Worm (Caenorhabditis elegans) whole organism, early embryonic: ENCODE results near the gene hlh-19.

Experiments used
- F13C5.2 ChIP-seq: sonication (generic microtip); optimal IDR thresholded peaks from 2 replicates; lab custom pipeline; 2017; ENCODE audit warnings: mild to moderate bottlenecking, missing genetic modification characterization, inconsistent platforms, missing compliant biosample characterization
- ama-1 ChIP-seq: fragments of 150-350 bp; optimal IDR thresholded peaks from 2 replicates; lab custom pipeline; 2014
- ceh-13 ChIP-seq: fragments of 200-800 bp; sonication (Bioruptor generic); optimal IDR thresholded peaks from 2 replicates; lab custom pipeline; 2018; ENCODE audit warnings: mild to moderate bottlenecking, missing genetic modification characterization, missing compliant biosample characterization
- hmbx-1 ChIP-seq: sonication (generic microtip); optimal IDR thresholded peaks from 2 replicates; lab custom pipeline; 2016; ENCODE audit warnings: mild to moderate bottlenecking, missing genetic modification characterization, missing compliant biosample characterization
- hnd-1 ChIP-seq: sonication (generic microtip); optimal IDR thresholded peaks from 2 replicates; lab custom pipeline; 2016; ENCODE audit warnings: missing genetic modification characterization, missing compliant biosample characterization
- scrt-1 ChIP-seq: fragments of 200-800 bp; sonication (Bioruptor generic); IDR thresholded peaks from 2 replicates; pipeline ENCODE4 v1.3.6; 2022; ENCODE audit warnings: missing genetic modification characterization, missing compliant biosample characterization
- sea-1 ChIP-seq: fragments of 200-800 bp; sonication (Bioruptor generic); conservative IDR thresholded peaks from 2 replicates; pipeline ENCODE4 v1.3.6; 2022; ENCODE audit warnings: missing genetic modification characterization, missing compliant biosample characterization
- tbx-11 ChIP-seq: fragments of 200-800 bp; sonication (Bioruptor generic); IDR thresholded peaks from 2 replicates; pipeline ENCODE4 v1.3.6; 2022; ENCODE audit warnings: missing genetic modification characterization, missing compliant biosample characterization

DNA sequence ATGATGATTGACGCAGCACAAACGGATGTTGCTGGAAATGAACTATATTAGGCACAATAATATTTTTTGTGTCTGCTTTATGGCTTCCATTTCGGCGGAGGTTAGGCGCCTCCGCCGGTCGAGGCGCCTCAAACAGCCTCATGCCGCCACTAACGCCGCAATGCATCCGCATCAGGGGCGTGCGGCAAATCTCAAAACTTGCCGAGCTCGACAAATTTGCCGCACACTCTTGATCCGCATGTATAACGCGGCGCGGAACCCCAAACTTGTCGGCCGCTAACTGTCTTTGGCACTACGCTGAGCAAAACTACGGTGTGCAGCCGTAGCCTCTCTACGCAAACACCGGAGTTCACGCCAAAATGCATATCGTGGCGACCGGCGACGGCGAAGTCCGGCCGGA is 24.7 kb upstream of the hlh-19 start:
- TF ChIP-seq hmbx-1 (tag; lab: Kevin White, UChicago) (no peak), ama-1 (lab: Kevin White, UChicago) (no peak), F13C5.2 (tag; lab: Kevin White, UChicago) (no peak), hnd-1 (tag; lab: Kevin White, UChicago) (no peak), tbx-11 (GFP tag; lab: Robert Waterston, UW) (no peak), scrt-1 (GFP tag; lab: Robert Waterston, UW) (0 out of 2 replicates have a peak, but pooled peaks have one; percentile 18), sea-1 (GFP tag; lab: Robert Waterston, UW) (no peak), ceh-13 (no peak)
